Fruit fly (Drosophila melanogaster): ENCODE results near the gene CG33995.

The CG33995 gene

DNA sequence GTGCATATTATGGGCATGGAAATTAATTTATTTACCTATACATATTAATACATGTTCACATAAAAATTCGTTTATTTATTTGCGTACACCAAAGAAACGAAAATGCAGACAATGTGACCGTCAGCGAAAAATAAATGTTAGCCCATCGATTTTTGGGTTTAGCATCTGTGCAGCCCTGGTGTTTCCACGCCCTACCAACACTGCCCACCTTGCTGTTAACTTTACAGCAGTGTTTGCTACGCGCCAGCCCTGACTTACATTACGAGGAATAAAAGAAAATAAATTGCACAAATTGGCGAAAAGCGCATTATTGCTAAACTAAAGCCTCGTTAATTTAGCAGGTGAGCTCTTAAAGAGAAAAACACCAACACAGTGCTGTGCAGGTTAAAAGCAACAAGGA is at the start of gene CG33995, which contains the start of the genes CG44000 and CG44001:
CG33995 (plus strand) TSS at position 228 of the 400 bp plus-strand sequence.
CG44000 (plus strand) TSS at position 228 of the 400 bp plus-strand sequence.
CG44001 (plus strand) TSS at position 228 of the 400 bp plus-strand sequence.
- TF ChIP-seq vvl (GFP tag; IDR thresholded peaks at IDR 0.05) (peak; percentile 71), CG3163 (GFP tag; optimal IDR thresholded peaks at IDR 0.05) (peak; percentile 15), onecut (GFP tag; IDR thresholded peaks at IDR 0.05) (peak; percentile 98), CG2678 (tag; optimal IDR thresholded peaks at IDR 0.05) (peak; percentile 31), Dip2 (GFP tag; IDR thresholded peaks at IDR 0.05) (no peak), croc (GFP tag; conservative IDR thresholded peaks at IDR 0.05) (no peak), NC2β (GFP tag; optimal IDR thresholded peaks at IDR 0.05) (peak; percentile 76), HLHmδ (GFP tag; optimal IDR thresholded peaks at IDR 0.05) (peak; percentile 7), ken (GFP tag; IDR thresholded peaks at IDR 0.05) (peak; percentile 76), Dfd (GFP tag; optimal IDR thresholded peaks at IDR 0.05) (no peak), Nf-YB (GFP tag; optimal IDR thresholded peaks at IDR 0.05) (peak; percentile 9), kay (GFP tag; optimal IDR thresholded peaks at IDR 0.05) (peak; percentile 19), CG6272 (GFP tag; IDR thresholded peaks at IDR 0.05) (no peak), Oli (tag; optimal IDR thresholded peaks at IDR 0.05) (no peak), Mad (GFP tag; optimal IDR thresholded peaks at IDR 0.05) (peak; percentile 72), CG17802 (tag; optimal IDR thresholded peaks at IDR 0.05) (no peak), CG11696 (GFP tag; IDR thresholded peaks at IDR 0.05) (no peak), sima (GFP tag; optimal IDR thresholded peaks at IDR 0.05) (no peak), CG13424 (tag; optimal IDR thresholded peaks at IDR 0.05) (peak; percentile 17), fd3F (GFP tag; optimal IDR thresholded peaks at IDR 0.05) (no peak), CG12942 (GFP tag; optimal IDR thresholded peaks at IDR 0.05) (peak; percentile 32), Drgx (GFP tag; IDR thresholded peaks at IDR 0.05) (0 out of 2 replicates have a peak, but pooled peaks have one; percentile 6), MBD-R2 (GFP tag; IDR thresholded peaks at IDR 0.05) (peak; percentile 94), CG1792 (GFP tag; optimal IDR thresholded peaks at IDR 0.05) (peak; percentile 6), CG4707 (GFP tag; optimal IDR thresholded peaks at IDR 0.05) (peak; percentile 19), pho (GFP tag; optimal IDR thresholded peaks at IDR 0.05) (peak; percentile 58), Fer3 (tag; optimal IDR thresholded peaks at IDR 0.05) (peak; percentile 21), CG9437 (GFP tag; optimal IDR thresholded peaks at IDR 0.05) (peak; percentile 24), CG5953 (GFP tag; IDR thresholded peaks at IDR 0.05) (no peak), lilli (GFP tag; optimal IDR thresholded peaks at IDR 0.05) (peak; percentile 75), Tbp (GFP tag; optimal IDR thresholded peaks at IDR 0.05) (no peak), amos (GFP tag; IDR thresholded peaks at IDR 0.05; ENCODE audit: partially characterized antibody) (peak; percentile 43; the same call in 1 of the 2 replicates), CG1647 (GFP tag; optimal IDR thresholded peaks at IDR 0.05) (peak; percentile 16), lmd (GFP tag; IDR thresholded peaks at IDR 0.05) (peak; percentile 27; the same call in 1 of the 2 replicates), cad (GFP tag; optimal IDR thresholded peaks at IDR 0.05) (no peak), tap (tag; optimal IDR thresholded peaks at IDR 0.05) (peak; percentile 5), Max (GFP tag; optimal IDR thresholded peaks at IDR 0.05) (peak; percentile 50), bab2 (GFP tag; optimal IDR thresholded peaks at IDR 0.05) (peak; percentile 46), her (GFP tag; optimal IDR thresholded peaks at IDR 0.05) (peak; percentile 65), chn (GFP tag; optimal IDR thresholded peaks at IDR 0.05) (peak; percentile 63), sens (GFP tag) (peak; percentile 93), cg (GFP tag; optimal IDR thresholded peaks at IDR 0.05) (no peak), zen2 (GFP tag; IDR thresholded peaks at IDR 0.05; ENCODE audit: partially characterized antibody) (no peak), Dbx (GFP tag; IDR thresholded peaks at IDR 0.05) (peak; percentile 53; the same call in 2 of the 3 replicates), E2f2 (GFP tag; IDR thresholded peaks at IDR 0.05) (peak; percentile 74), CG9215 (GFP tag; IDR thresholded peaks at IDR 0.05) (peak; percentile 22; the same call in 1 of the 2 replicates), CG15011 (GFP tag; optimal IDR thresholded peaks at IDR 0.05) (no peak), fu2 (GFP tag; optimal IDR thresholded peaks at IDR 0.05) (peak; percentile 43), pfk (GFP tag; optimal IDR thresholded peaks at IDR 0.05) (no peak), Deaf1 (tag; optimal IDR thresholded peaks at IDR 0.05) (peak; percentile 17), Med (GFP tag) (peak; percentile 96), CG7839 (tag; optimal IDR thresholded peaks at IDR 0.05) (peak; percentile 39)

All from whole organism, embryonic.